Fruit fly (Drosophila melanogaster) S2 (cell line): Measurements from ENCODE around the gene mus201.

ENCODE experiments used
- CG8478 ChIP-seq: fragments of >200 bp; optimal IDR thresholded peaks from 2 replicates; lab custom pipeline; 2018
- CTCF ChIP-seq, 2 experiments: fragments of >200 bp; optimal IDR thresholded peaks; 2 replicates each; lab custom pipeline; 2018

DNA sequence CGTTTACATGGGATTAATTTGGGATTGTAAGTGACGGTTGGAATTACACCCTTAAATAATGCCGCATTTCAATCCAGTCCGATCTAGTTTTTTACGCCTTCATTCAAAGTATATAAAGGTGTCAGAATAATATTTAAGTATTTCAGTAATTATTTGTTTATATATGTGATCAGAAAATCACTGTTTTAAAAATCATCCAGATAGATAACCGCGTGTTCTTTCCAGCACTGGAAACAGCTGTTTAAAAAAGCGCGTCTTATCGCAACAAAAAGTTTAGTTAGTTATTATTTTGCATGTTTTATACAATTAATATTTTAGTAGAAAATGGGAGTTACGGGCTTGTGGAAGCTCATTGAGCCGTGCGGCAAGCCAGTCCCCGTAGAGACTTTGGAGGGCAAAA, at the start of gene mus201:
- no peak for TF ChIP-seq CTCF (optimal IDR thresholded peaks at IDR 0.05; lab: Kevin White, UChicago)
- TF ChIP-seq CG8478: no peak
